Fruit fly (Drosophila melanogaster) whole organism, adult: ENCODE results near the gene SamDC.

Source experiments
- CG11617 ChIP-seq: fragments of 200-800 bp; sonication (Bioruptor generic); optimal IDR thresholded peaks from 2 replicates; lab custom pipeline; 2017; ENCODE audit warnings: mild to moderate bottlenecking, missing biosample characterization, missing genetic modification reagents, missing genetic modification characterization
- CG12768 ChIP-seq: fragments of 200-800 bp; sonication (Bioruptor generic); optimal IDR thresholded peaks from 2 replicates; lab custom pipeline; 2017; ENCODE audit warnings: missing biosample characterization, missing genetic modification characterization, mild to moderate bottlenecking, moderate library complexity, missing genetic modification reagents
- CG14711 ChIP-seq: fragments of 200-800 bp; sonication (Bioruptor generic); optimal IDR thresholded peaks from 2 replicates; lab custom pipeline; 2018; ENCODE audit warnings: missing biosample characterization, mild to moderate bottlenecking, missing genetic modification characterization, moderate library complexity
- CG1620 ChIP-seq: fragments of 200-800 bp; sonication (Bioruptor generic); optimal IDR thresholded peaks from 2 replicates; lab custom pipeline; 2016; ENCODE audit warnings: missing biosample characterization, missing genetic modification characterization
- CG33017 ChIP-seq: fragments of 200-800 bp; sonication (Bioruptor generic); optimal IDR thresholded peaks from 2 replicates; lab custom pipeline; 2018; ENCODE audit warnings: missing biosample characterization, mild to moderate bottlenecking, missing genetic modification characterization, moderate library complexity
- CG5204 ChIP-seq: fragments of 200-800 bp; sonication (Bioruptor generic); optimal IDR thresholded peaks from 2 replicates; lab custom pipeline; 2016; ENCODE audit warnings: missing biosample characterization, missing genetic modification characterization
- CG7045 ChIP-seq: fragments of 200-800 bp; sonication (Bioruptor generic); optimal IDR thresholded peaks from 2 replicates; lab custom pipeline; 2017; ENCODE audit warnings: missing biosample characterization, mild to moderate bottlenecking, missing genetic modification characterization
- CG7101 ChIP-seq: fragments of 200-800 bp; sonication (Bioruptor generic); optimal IDR thresholded peaks from 2 replicates; lab custom pipeline; 2018; ENCODE audit warnings: missing biosample characterization, mild to moderate bottlenecking, missing genetic modification characterization, moderate library complexity
- Clk ChIP-seq: fragments of 200-800 bp; sonication (Bioruptor generic); optimal IDR thresholded peaks from 2 replicates; lab custom pipeline; 2017; ENCODE audit warnings: missing biosample characterization, missing genetic modification characterization
- Crg-1 ChIP-seq: fragments of 200-800 bp; sonication (Bioruptor generic); optimal IDR thresholded peaks from 2 replicates; lab custom pipeline; 2016; ENCODE audit warnings: missing biosample characterization, missing genetic modification characterization
- Hr96 ChIP-seq: fragments of 200-800 bp; sonication (Bioruptor generic); optimal IDR thresholded peaks from 2 replicates; lab custom pipeline; 2016; ENCODE audit warnings: missing biosample characterization, missing genetic modification characterization
- Mnt ChIP-seq: fragments of 200-800 bp; sonication (Bioruptor generic); optimal IDR thresholded peaks from 2 replicates; lab custom pipeline; 2016; ENCODE audit warnings: missing biosample characterization, mild to moderate bottlenecking, missing genetic modification characterization
- bab1 ChIP-seq: fragments of 200-800 bp; sonication (Bioruptor generic); optimal IDR thresholded peaks from 3 replicates; lab custom pipeline; 2019; ENCODE audit warnings: missing biosample characterization, mild to moderate bottlenecking, missing genetic modification characterization, moderate library complexity
- cic ChIP-seq: fragments of 200-800 bp; sonication (Bioruptor generic); optimal IDR thresholded peaks from 2 replicates; lab custom pipeline; 2017; ENCODE audit warnings: missing biosample characterization, mild to moderate bottlenecking, missing genetic modification characterization, moderate library complexity
- cnc ChIP-seq, 2 experiments: fragments of >200 bp; optimal IDR thresholded peaks; 2 replicates each; lab custom pipeline; 2017
- kay ChIP-seq: fragments of 200-800 bp; sonication (Bioruptor generic); peaks from one replicate; lab custom pipeline; 2016; ENCODE audit warnings: missing biosample characterization, missing genetic modification characterization, borderline replicate concordance
- ovo ChIP-seq: fragments of 200-800 bp; sonication (Bioruptor generic); optimal IDR thresholded peaks from 2 replicates; lab custom pipeline; 2016; ENCODE audit warnings: missing biosample characterization, missing genetic modification characterization
- pad ChIP-seq: fragments of 200-800 bp; sonication (Bioruptor generic); optimal IDR thresholded peaks from 3 replicates; lab custom pipeline; 2017; ENCODE audit warnings: missing biosample characterization, missing genetic modification characterization, mild to moderate bottlenecking, moderate library complexity, missing genetic modification reagents
- tj ChIP-seq: fragments of 200-800 bp; sonication (Bioruptor generic); optimal IDR thresholded peaks from 3 replicates; lab custom pipeline; 2017; ENCODE audit warnings: missing biosample characterization, mild to moderate bottlenecking, missing genetic modification characterization, moderate library complexity
- toe ChIP-seq: fragments of 200-800 bp; sonication (Bioruptor generic); optimal IDR thresholded peaks from 2 replicates; lab custom pipeline; 2016; ENCODE audit warnings: missing biosample characterization, missing genetic modification characterization

The SamDC gene

DNA sequence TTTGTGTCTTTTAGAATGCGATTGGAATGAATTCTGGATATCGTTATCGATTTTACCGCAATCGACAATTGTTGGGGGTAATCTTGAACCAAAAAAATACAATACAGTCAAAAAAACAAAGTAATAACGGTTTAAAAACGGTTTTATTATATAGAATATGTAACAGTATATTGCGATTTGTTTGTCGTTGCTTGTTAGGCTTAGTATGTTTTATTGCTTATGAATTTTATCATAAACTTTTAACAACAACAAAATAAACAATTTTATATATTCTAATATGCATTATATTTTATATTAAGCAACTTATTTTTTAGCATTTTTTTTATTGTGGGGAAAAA, 39.5 kb upstream of the SamDC start, which contains the start of gene CYLD:
TSS of gene CYLD (minus strand) at position 38 of the 338 bp plus-strand sequence.
- TF ChIP-seq CG11617 (GFP tag; lab: Kevin White, UChicago) (peak; percentile 70), tj (GFP tag; lab: Kevin White, UChicago) (peak; percentile 2), CG14711 (tag; lab: Kevin White, UChicago) (peak; percentile 63), CG7101 (peak; percentile 73), CG7045 (GFP tag; lab: Kevin White, UChicago) (peak; percentile 21), Crg-1 (peak; percentile 5), CG5204 (GFP tag; lab: Kevin White, UChicago) (no peak), CG33017 (peak; percentile 55), toe (no peak), CG12768 (no peak), Mnt (GFP tag; lab: Kevin White, UChicago) (no peak), ovo (no peak), bab1 (GFP tag; lab: Kevin White, UChicago) (peak; percentile 62)

DNA sequence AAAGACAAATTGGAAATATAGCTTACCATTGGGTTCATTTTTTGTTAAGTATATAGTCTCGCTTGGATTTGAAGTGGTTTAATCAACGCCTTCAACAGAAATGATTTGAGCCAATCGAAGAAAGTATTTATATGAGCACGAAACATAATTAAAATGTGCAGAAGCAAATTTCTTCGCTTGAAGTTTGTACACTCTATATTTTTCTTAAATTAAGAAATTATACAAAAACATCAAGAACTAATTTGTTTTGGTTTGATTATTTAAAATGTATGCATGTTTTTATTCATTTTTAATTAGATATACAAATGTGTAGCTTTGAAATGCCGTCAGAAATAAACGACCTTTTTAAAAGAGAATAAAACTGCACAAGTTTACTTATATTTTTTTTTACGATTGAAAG, 37.3 kb upstream of the SamDC start, which contains the start of gene CG13138:
TSS of gene CG13138 (minus strand) at position 101 of the 400 bp plus-strand sequence.
- TF ChIP-seq bab1 (GFP tag; lab: Kevin White, UChicago) = no peak
- no peak for TF ChIP-seq Crg-1
- no peak for TF ChIP-seq tj (GFP tag; lab: Kevin White, UChicago)
- TF ChIP-seq Mnt (GFP tag; lab: Kevin White, UChicago) = no peak
- TF ChIP-seq CG1620 (GFP tag; lab: Kevin White, UChicago) = no peak
- TF ChIP-seq pad (GFP tag; lab: Kevin White, UChicago) = no peak
- no peak for TF ChIP-seq toe
- no peak for TF ChIP-seq CG7101
- TF ChIP-seq CG12768 = no peak
- TF ChIP-seq Clk = no peak
- TF ChIP-seq kay (GFP tag; lab: Kevin White, UChicago) = no peak
- no peak for TF ChIP-seq CG11617 (GFP tag; lab: Kevin White, UChicago)
- no peak for TF ChIP-seq CG5204 (GFP tag; lab: Kevin White, UChicago)

DNA sequence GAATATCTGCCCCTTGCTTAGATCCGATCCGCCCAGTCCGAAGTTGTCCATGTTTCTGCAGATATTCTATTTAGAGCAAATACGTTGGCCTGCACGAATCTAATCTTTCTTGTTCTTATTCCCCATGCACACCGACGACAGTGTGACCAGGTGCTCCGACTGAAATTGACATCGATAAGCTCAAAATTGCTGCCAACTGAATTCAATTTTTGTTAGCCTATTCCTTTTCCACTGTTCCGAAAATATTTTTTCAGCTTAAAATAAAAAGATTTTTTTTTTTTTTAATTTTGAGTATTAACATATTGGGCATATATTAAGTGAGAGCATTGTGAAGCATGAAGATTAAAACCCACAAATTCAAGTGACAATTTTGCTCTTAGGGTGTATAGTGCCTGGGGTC, 35.5 kb upstream of the SamDC start, which contains the start of gene nmd:
TSS of gene nmd (minus strand) at position 162 of the 400 bp plus-strand sequence.
- TF ChIP-seq CG33017 (peak; percentile 12), Mnt (GFP tag; lab: Kevin White, UChicago) (peak; percentile 79), CG14711 (tag; lab: Kevin White, UChicago) (peak; percentile 28), CG7045 (GFP tag; lab: Kevin White, UChicago) (no peak), toe (no peak), ovo (no peak), kay (GFP tag; lab: Kevin White, UChicago) (peak; percentile 67), bab1 (GFP tag; lab: Kevin White, UChicago) (peak; percentile 61)

DNA sequence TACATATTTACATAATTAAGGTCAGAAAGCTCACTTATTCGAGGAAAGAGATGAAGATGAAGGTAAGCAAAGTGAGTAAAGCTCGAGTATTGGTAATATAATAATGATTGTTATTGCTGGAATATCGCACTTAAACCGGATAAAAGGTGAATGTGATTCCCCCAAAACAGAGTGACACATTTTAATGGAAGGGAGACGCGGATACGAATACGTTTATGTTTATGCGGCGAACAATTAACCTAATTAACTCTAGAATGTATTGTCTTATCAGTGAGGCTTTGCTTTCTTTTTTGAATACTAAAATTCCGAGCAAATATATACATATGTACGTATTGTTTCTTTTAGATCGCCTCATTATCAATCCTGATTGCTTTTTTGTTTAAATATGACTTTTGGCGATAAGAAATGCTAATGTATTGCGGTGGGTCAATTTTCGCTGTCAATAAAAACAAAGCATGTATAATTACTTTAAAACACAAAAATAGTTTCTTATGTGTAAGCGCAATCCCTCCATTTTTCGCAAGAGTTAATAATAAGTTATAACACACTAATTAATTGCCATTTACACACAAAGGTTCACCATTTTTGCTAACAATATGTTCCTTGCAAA, 33.6 kb upstream of the SamDC start:
- TF ChIP-seq kay (GFP tag; lab: Kevin White, UChicago) (peak; percentile 64), toe (no peak)

DNA sequence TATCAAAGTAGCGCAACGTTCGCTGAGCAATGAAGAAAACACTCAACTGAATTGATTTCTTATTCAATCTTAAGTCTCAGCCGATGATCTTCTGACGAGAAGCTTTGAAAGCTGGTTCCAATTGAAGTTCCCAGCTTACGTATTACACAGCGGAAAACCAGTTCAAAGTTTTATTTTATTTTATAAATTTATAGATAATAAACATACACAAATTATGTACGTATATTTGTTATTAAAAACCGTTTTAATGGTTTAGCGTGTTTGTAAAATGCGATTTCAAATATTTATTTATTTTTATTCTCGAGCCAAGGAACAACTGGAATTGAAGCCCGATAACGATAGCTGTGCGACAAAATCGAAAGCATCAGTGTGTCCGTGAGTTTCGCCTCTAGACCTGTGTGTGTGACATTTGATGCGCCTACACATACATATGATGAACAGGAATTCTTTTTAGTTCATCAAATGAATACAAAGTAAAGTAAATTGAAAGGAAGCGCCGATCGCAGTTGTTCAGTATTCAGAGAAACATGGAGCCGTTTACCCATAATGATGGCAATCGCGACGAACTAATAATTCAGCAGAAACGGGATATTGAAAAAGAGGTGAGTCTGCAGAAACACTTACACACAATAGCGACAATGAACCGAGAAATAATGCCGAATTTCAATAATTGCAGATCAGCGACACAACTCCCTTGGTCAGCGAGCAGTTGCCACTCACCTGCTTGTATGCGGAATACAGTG, 32.6 kb upstream of the SamDC start, which contains the start of the genes CG5390 and CG4968:
TSS of gene CG5390 (minus strand) at position 77 of the 743 bp plus-strand sequence.
TSS of gene CG4968 (plus strand) at position 405 of the 743 bp plus-strand sequence.
- no peak for TF ChIP-seq CG5204 (GFP tag; lab: Kevin White, UChicago)
- TF ChIP-seq Crg-1 = peak; percentile 36
- TF ChIP-seq CG1620 (GFP tag; lab: Kevin White, UChicago) = peak; percentile 57
- peak; percentile 51 for TF ChIP-seq ovo
- TF ChIP-seq cic (GFP tag; lab: Kevin White, UChicago) = peak; percentile 22
- no peak for TF ChIP-seq cnc (optimal IDR thresholded peaks at IDR 0.05; lab: Kevin White, UChicago)
- peak; percentile 23 for TF ChIP-seq Clk
- peak; percentile 91 for TF ChIP-seq bab1 (GFP tag; lab: Kevin White, UChicago)
- peak; percentile 77 for TF ChIP-seq CG14711 (tag; lab: Kevin White, UChicago)
- TF ChIP-seq CG7101 = peak; percentile 81
- TF ChIP-seq CG12768 = peak; percentile 69
- TF ChIP-seq CG11617 (GFP tag; lab: Kevin White, UChicago) = peak; percentile 59
- peak; percentile 64 for TF ChIP-seq CG7045 (GFP tag; lab: Kevin White, UChicago)
- TF ChIP-seq pad (GFP tag; lab: Kevin White, UChicago) = peak; percentile 58
- TF ChIP-seq Hr96 (GFP tag; lab: Kevin White, UChicago) = no peak
- TF ChIP-seq tj (GFP tag; lab: Kevin White, UChicago) = peak; percentile 72
- TF ChIP-seq toe = no peak
- peak; percentile 58 for TF ChIP-seq Mnt (GFP tag; lab: Kevin White, UChicago)
- TF ChIP-seq CG33017 = peak; percentile 61
- TF ChIP-seq kay (GFP tag; lab: Kevin White, UChicago) = peak; percentile 96

DNA sequence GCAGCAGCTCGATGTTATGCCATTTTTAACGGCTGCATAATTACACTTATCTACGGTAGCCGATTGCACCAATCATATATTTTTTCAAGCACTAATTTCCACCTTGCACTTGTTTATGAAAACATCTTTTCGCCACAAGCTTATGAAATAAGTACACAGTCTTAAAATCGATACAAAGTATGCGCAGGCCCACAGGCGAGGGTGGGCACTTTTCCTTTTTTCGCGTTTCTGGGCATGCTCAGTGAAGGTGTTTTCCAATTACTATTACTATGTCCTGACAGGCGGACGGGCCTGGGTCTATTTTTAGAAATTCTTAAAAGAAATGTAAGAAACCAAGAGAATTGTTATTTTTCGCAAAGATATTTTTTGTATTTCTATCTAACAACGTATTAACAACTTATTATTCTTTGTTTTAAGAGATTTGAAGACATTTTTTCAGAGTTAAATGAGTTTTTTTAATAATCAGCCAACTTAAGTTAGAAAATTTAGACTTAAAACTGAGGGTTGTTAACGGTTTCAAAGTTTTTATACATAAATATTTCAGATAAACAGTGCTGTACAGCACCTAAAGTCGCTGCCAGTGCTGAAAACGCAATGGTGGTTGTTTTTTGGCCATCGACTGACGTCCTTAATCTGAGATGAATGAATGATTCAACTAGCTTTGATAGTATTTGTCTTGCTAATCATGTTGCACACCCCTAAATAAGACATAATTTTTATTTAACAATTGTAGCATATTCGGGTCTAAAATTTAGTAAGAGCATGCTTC, 28.5 kb upstream of the SamDC start, which contains the start of gene Cdk5alpha:
TSS of gene Cdk5alpha (minus strand) at position 343 of the 769 bp plus-strand sequence.
- TF ChIP-seq Clk (no peak), cic (GFP tag; lab: Kevin White, UChicago) (peak; percentile 3), Hr96 (GFP tag; lab: Kevin White, UChicago) (no peak), tj (GFP tag; lab: Kevin White, UChicago) (no peak)
